Worm (Caenorhabditis elegans) whole organism, late embryonic: ENCODE measurements around the gene drn-1.

Experiments
- C08G9.2 ChIP-seq: sonication (generic microtip); optimal IDR thresholded peaks from 2 replicates; lab custom pipeline; 2016; ENCODE audit warnings: mild to moderate bottlenecking, missing genetic modification characterization, moderate library complexity, missing compliant biosample characterization
- C38D4.7 ChIP-seq: fragments of 200-800 bp; sonication (Bioruptor generic); optimal IDR thresholded peaks from 2 replicates; lab custom pipeline; 2018; ENCODE audit warnings: mild to moderate bottlenecking, missing genetic modification characterization, moderate library complexity, missing compliant biosample characterization
- K09A11.1 ChIP-seq: sonication (generic microtip); optimal IDR thresholded peaks from 2 replicates; lab custom pipeline; 2017; ENCODE audit warnings: antibody characterized with exemption, mild to moderate bottlenecking, missing genetic modification characterization, missing compliant biosample characterization; ENCODE audit not compliant: insufficient read depth
- T23F11.4 ChIP-seq: fragments of 200-800 bp; sonication (Bioruptor generic); optimal IDR thresholded peaks from 2 replicates; lab custom pipeline; 2018; ENCODE audit warnings: mild to moderate bottlenecking, missing genetic modification characterization, missing compliant biosample characterization
- Y22D7AL.16 ChIP-seq: sonication (generic microtip); optimal IDR thresholded peaks from 2 replicates; lab custom pipeline; 2016; ENCODE audit warnings: missing genetic modification characterization, missing compliant biosample characterization
- ahr-1 ChIP-seq: sonication (generic microtip); optimal IDR thresholded peaks from 2 replicates; lab custom pipeline; 2016; ENCODE audit warnings: missing genetic modification characterization, missing compliant biosample characterization
- ama-1 ChIP-seq: fragments of 150-350 bp; optimal IDR thresholded peaks from 2 replicates; lab custom pipeline; 2014
- ceh-14 ChIP-seq: sonication (generic microtip); optimal IDR thresholded peaks from 2 replicates; lab custom pipeline; 2016; ENCODE audit warnings: missing genotype, missing genetic modification characterization, missing compliant biosample characterization
- ceh-24 ChIP-seq: sonication (generic microtip); optimal IDR thresholded peaks from 2 replicates; lab custom pipeline; 2016; ENCODE audit warnings: mild to moderate bottlenecking, missing genetic modification characterization, missing compliant biosample characterization
- ceh-34 ChIP-seq: sonication (generic microtip); optimal IDR thresholded peaks from 2 replicates; lab custom pipeline; 2016; ENCODE audit warnings: mild to moderate bottlenecking, missing genetic modification characterization, missing compliant biosample characterization
- ceh-48 ChIP-seq: sonication (generic microtip); optimal IDR thresholded peaks from 2 replicates; lab custom pipeline; 2016; ENCODE audit warnings: missing genetic modification characterization, inconsistent platforms, missing compliant biosample characterization
- ceh-6 ChIP-seq: fragments of 200-800 bp; sonication (Bioruptor generic); optimal IDR thresholded peaks from 2 replicates; lab custom pipeline; 2018; ENCODE audit warnings: mild to moderate bottlenecking, missing genetic modification characterization, missing compliant biosample characterization
- ceh-9 ChIP-seq: sonication (generic microtip); optimal IDR thresholded peaks from 2 replicates; lab custom pipeline; 2016; ENCODE audit warnings: mild to moderate bottlenecking, missing genetic modification characterization, inconsistent platforms, missing compliant biosample characterization
- elt-2 ChIP-seq: sonication (generic microtip); optimal IDR thresholded peaks from 2 replicates; lab custom pipeline; 2016; ENCODE audit warnings: missing genetic modification reagents, missing genetic modification characterization, missing compliant biosample characterization
- eyg-1 ChIP-seq: sonication (generic microtip); optimal IDR thresholded peaks from 2 replicates; lab custom pipeline; 2016; ENCODE audit warnings: missing genotype, missing genetic modification characterization, missing compliant biosample characterization
- fax-1 ChIP-seq: sonication (generic microtip); optimal IDR thresholded peaks from 2 replicates; lab custom pipeline; 2016; ENCODE audit warnings: missing genotype, missing genetic modification characterization, missing compliant biosample characterization
- fkh-10 ChIP-seq: fragments of 150-350 bp; optimal IDR thresholded peaks from 2 replicates; lab custom pipeline; 2014; ENCODE audit warnings: missing biosample characterization, missing genetic modification reagents, missing genetic modification characterization
- fkh-6 ChIP-seq: sonication (generic microtip); optimal IDR thresholded peaks from 2 replicates; lab custom pipeline; 2016; ENCODE audit warnings: missing genetic modification characterization, missing compliant biosample characterization
- gmeb-2 ChIP-seq: sonication (generic microtip); optimal IDR thresholded peaks from 2 replicates; lab custom pipeline; 2016; ENCODE audit warnings: missing genetic modification characterization, inconsistent platforms, missing compliant biosample characterization
- hlh-13 ChIP-seq: fragments of 200-800 bp; sonication (Bioruptor generic); optimal IDR thresholded peaks from 2 replicates; lab custom pipeline; 2018; ENCODE audit warnings: mild to moderate bottlenecking, missing genetic modification characterization, missing compliant biosample characterization
- hlh-15 ChIP-seq: sonication (generic microtip); optimal IDR thresholded peaks from 2 replicates; lab custom pipeline; 2016; ENCODE audit warnings: missing genetic modification characterization, missing compliant biosample characterization
- hlh-30 ChIP-seq: sonication (generic microtip); optimal IDR thresholded peaks from 2 replicates; lab custom pipeline; 2017; ENCODE audit warnings: antibody characterized with exemption, missing genetic modification characterization, missing compliant biosample characterization; ENCODE audit not compliant: insufficient read depth
- hlh-8 ChIP-seq: sonication (generic microtip); optimal IDR thresholded peaks from 2 replicates; lab custom pipeline; 2016; ENCODE audit warnings: missing genotype, missing genetic modification characterization, missing compliant biosample characterization
- madf-2 ChIP-seq: sonication (generic microtip); optimal IDR thresholded peaks from 2 replicates; lab custom pipeline; 2017; ENCODE audit warnings: missing genetic modification characterization, missing compliant biosample characterization
- mec-3 ChIP-seq: sonication (generic microtip); optimal IDR thresholded peaks from 2 replicates; lab custom pipeline; 2016; ENCODE audit warnings: borderline replicate concordance, missing genetic modification characterization, missing compliant biosample characterization
- nfya-1 ChIP-seq: sonication (generic microtip); optimal IDR thresholded peaks from 2 replicates; lab custom pipeline; 2017; ENCODE audit warnings: missing genetic modification characterization, mild to moderate bottlenecking, missing compliant biosample characterization, antibody characterized with exemption, moderate library complexity
- nhr-11 ChIP-seq: fragments of 150-350 bp; optimal IDR thresholded peaks from 2 replicates; lab custom pipeline; 2014; ENCODE audit warnings: missing biosample characterization, missing genetic modification characterization
- nhr-232 ChIP-seq: sonication (generic microtip); optimal IDR thresholded peaks from 2 replicates; lab custom pipeline; 2016; ENCODE audit warnings: missing genetic modification characterization, missing compliant biosample characterization
- odd-2 ChIP-seq: sonication (generic microtip); optimal IDR thresholded peaks from 2 replicates; lab custom pipeline; 2017; ENCODE audit warnings: antibody characterized with exemption, mild to moderate bottlenecking, missing genetic modification characterization, missing compliant biosample characterization
- pag-3 ChIP-seq: sonication (generic microtip); optimal IDR thresholded peaks from 2 replicates; lab custom pipeline; 2016; ENCODE audit warnings: missing compliant biosample characterization, missing genetic modification characterization, borderline replicate concordance
- pha-2 ChIP-seq: sonication (generic microtip); optimal IDR thresholded peaks from 2 replicates; lab custom pipeline; 2017; ENCODE audit warnings: mild to moderate bottlenecking, missing genetic modification characterization, missing compliant biosample characterization
- pqm-1 ChIP-seq: sonication (generic microtip); optimal IDR thresholded peaks from 2 replicates; lab custom pipeline; 2016; ENCODE audit warnings: missing genetic modification characterization, missing compliant biosample characterization
- sdc-2 ChIP-seq: sonication (generic microtip); optimal IDR thresholded peaks from 2 replicates; lab custom pipeline; 2016; ENCODE audit warnings: missing genotype, missing genetic modification characterization, missing compliant biosample characterization
- sox-2 ChIP-seq: fragments of 200-800 bp; sonication (Bioruptor generic); IDR thresholded peaks from 2 replicates; pipeline ENCODE4 v1.3.6; 2022; ENCODE audit warnings: missing genetic modification reagents, missing genetic modification characterization, missing compliant biosample characterization
- sox-4 ChIP-seq: sonication (generic microtip); optimal IDR thresholded peaks from 2 replicates; lab custom pipeline; 2017; ENCODE audit warnings: mild to moderate bottlenecking, missing genetic modification characterization, inconsistent platforms, missing compliant biosample characterization
- tbx-2 ChIP-seq: sonication (generic microtip); optimal IDR thresholded peaks from 2 replicates; lab custom pipeline; 2016; ENCODE audit warnings: missing genetic modification characterization, missing compliant biosample characterization
- ttx-3 ChIP-seq: sonication (generic microtip); optimal IDR thresholded peaks from 2 replicates; lab custom pipeline; 2016; ENCODE audit warnings: missing genetic modification reagents, missing genetic modification characterization, missing compliant biosample characterization
- unc-42 ChIP-seq: sonication (generic microtip); optimal IDR thresholded peaks from 2 replicates; lab custom pipeline; 2016; ENCODE audit warnings: missing genotype, missing genetic modification characterization, missing compliant biosample characterization
- unc-55 ChIP-seq: sonication (generic microtip); optimal IDR thresholded peaks from 2 replicates; lab custom pipeline; 2017; ENCODE audit warnings: missing biosample characterization, missing genetic modification reagents, missing genetic modification characterization
- zip-5 ChIP-seq: sonication (generic microtip); optimal IDR thresholded peaks from 2 replicates; lab custom pipeline; 2016; ENCODE audit warnings: missing genetic modification characterization, missing compliant biosample characterization
- ztf-16 ChIP-seq: sonication (generic microtip); optimal IDR thresholded peaks from 2 replicates; lab custom pipeline; 2017; ENCODE audit warnings: missing genetic modification characterization, missing compliant biosample characterization

The drn-1 gene

ce11 chrII:5255435-5255834 lies 16.2 kb downstream of the drn-1 start, which contains the start of gene frpr-4:
Gene frpr-4, minus strand, starts transcription at chrII:5255535.
- TF ChIP-seq gmeb-2 (tag; lab: Kevin White, UChicago): no peak
- TF ChIP-seq hlh-13 (GFP tag; lab: Kevin White, UChicago): no peak
- no peak for TF ChIP-seq ahr-1 (tag; lab: Kevin White, UChicago)
- no peak for TF ChIP-seq hlh-15 (tag; lab: Kevin White, UChicago)

DNA sequence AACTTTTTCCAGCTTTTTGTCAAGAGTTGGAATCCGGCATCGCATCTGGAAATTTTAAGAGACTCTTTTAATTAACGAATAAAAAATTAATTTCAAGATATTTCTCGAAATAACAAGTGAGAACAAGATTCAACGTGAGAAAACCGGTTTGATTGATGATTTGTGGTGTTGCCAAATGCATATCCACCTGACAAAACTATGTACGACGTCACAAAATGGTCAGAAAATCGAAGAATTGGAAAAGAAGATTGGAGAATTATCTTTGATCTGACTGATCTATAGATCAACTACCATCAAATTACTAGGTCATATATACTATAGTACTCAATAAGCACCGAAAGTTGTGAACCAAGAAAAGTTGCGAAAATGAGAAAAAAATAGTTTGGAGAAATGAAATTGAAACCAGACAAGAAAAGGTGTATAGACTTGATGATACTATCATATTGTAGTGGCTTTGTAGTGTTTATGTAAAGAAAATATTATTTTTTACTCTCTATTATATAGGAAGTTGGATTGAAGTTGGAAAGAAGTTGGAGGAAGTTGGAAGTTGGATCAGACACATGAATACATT lies 24.8 kb downstream of the drn-1 start, which contains the start of gene ptr-6:
Gene ptr-6, minus strand, starts transcription at position 47 of the 571 bp plus-strand sequence.
- no peak for TF ChIP-seq mec-3
- TF ChIP-seq hlh-30 (tag; lab: Kevin White, UChicago): no peak
- no peak for TF ChIP-seq tbx-2 (tag; lab: Kevin White, UChicago)
- no peak for TF ChIP-seq sdc-2 (tag; lab: Kevin White, UChicago)
- TF ChIP-seq elt-2: no peak
- TF ChIP-seq eyg-1 (tag; lab: Kevin White, UChicago): no peak
- TF ChIP-seq zip-5 (tag; lab: Kevin White, UChicago): no peak
- no peak for TF ChIP-seq hlh-15 (tag; lab: Kevin White, UChicago)
- no peak for TF ChIP-seq ceh-9 (tag; lab: Kevin White, UChicago)
- TF ChIP-seq sox-4 (tag; lab: Kevin White, UChicago): no peak
- TF ChIP-seq odd-2 (tag; lab: Kevin White, UChicago): no peak

DNA sequence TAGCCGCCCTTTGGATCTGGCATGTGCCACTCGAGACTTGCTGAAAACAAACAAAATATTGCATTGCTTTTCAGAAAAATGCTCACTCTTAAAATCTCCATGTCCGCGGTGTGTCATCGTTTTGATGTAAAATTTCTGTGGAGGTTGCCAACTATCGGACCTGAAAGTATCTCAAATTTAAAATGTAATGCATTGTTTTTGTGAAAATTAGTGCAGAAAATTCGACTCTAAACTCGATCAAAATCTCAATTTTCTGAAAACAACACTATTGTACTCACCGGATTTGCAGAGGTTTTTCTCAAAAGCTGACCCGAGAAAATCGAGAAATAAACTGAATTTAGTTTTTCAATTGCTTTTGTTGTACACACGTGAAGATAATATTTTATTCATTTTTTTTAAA lies 30.1 kb downstream of the drn-1 start, which contains the start of gene T16D1.1:
Gene T16D1.1, minus strand, starts transcription at position 101 of the 400 bp plus-strand sequence.
- TF ChIP-seq fkh-10: no peak
- TF ChIP-seq fax-1 (tag; lab: Kevin White, UChicago): no peak
- no peak for TF ChIP-seq unc-42 (tag; lab: Kevin White, UChicago)
- no peak for TF ChIP-seq ceh-14 (tag; lab: Kevin White, UChicago)
- no peak for TF ChIP-seq zip-5 (tag; lab: Kevin White, UChicago)
- no peak for TF ChIP-seq pqm-1 (tag; lab: Kevin White, UChicago)
- TF ChIP-seq hlh-13 (GFP tag; lab: Kevin White, UChicago): no peak
- no peak for TF ChIP-seq elt-2
- no peak for TF ChIP-seq nhr-11 (tag; lab: Kevin White, UChicago)
- no peak for TF ChIP-seq fkh-6 (tag; lab: Kevin White, UChicago)
- TF ChIP-seq sdc-2 (tag; lab: Kevin White, UChicago): no peak
- TF ChIP-seq madf-2: no peak
- TF ChIP-seq, all 69 proteins: peak for 0

ce11 chrII:5238366-5238765 lies 33.3 kb downstream of the drn-1 start, which contains the start of gene pho-4:
Gene pho-4, minus strand, starts transcription at chrII:5238466.
- TF ChIP-seq sox-4 (tag; lab: Kevin White, UChicago) (no peak), K09A11.1 (tag; lab: Kevin White, UChicago) (no peak), nfya-1 (tag; lab: Kevin White, UChicago) (no peak), unc-55 (GFP tag; lab: Kevin White, UChicago) (no peak), ttx-3 (tag; lab: Kevin White, UChicago) (no peak), pha-2 (no peak), nhr-11 (tag; lab: Kevin White, UChicago) (no peak), Y22D7AL.16 (no peak), ceh-6 (GFP tag; lab: Kevin White, UChicago) (no peak), ceh-9 (tag; lab: Kevin White, UChicago) (no peak), C38D4.7 (GFP tag; lab: Kevin White, UChicago) (no peak), ceh-34 (tag; lab: Kevin White, UChicago) (no peak), sox-2 (GFP tag; lab: Robert Waterston, UW) (no peak)
- TF ChIP-seq, all 69 proteins: peak for 0

DNA sequence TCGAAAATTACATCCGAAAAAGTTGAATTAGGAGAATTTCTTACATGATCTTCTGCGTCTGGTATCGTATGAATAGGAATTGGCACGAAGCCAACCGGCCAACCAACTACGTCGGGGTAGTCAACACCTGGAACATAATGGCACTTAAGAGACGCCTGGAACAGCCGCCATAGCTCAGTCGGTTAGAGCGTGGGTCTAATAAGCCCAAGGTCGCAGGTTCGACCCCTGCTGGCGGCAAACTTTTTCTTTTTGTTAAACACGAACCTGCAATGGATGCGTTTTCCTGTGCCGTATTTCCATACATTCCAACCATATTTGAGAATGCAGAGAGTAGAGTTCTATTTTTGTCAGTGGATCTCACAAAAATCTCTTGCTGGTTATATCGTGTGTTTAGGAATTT lies 33.9 kb downstream of the drn-1 start:
- TF ChIP-seq fkh-6 (tag; lab: Kevin White, UChicago): no peak
- TF ChIP-seq unc-42 (tag; lab: Kevin White, UChicago): no peak
- TF ChIP-seq madf-2: no peak
- TF ChIP-seq hlh-8 (tag; lab: Kevin White, UChicago): no peak
- no peak for TF ChIP-seq pag-3 (tag; lab: Kevin White, UChicago)
- TF ChIP-seq ttx-3 (tag; lab: Kevin White, UChicago): no peak
- TF ChIP-seq mec-3: no peak
- TF ChIP-seq sdc-2 (tag; lab: Kevin White, UChicago): no peak
- TF ChIP-seq C08G9.2 (tag; lab: Kevin White, UChicago): no peak
- no peak for TF ChIP-seq ama-1 (lab: Kevin White, UChicago)
- TF ChIP-seq ceh-24 (tag; lab: Kevin White, UChicago): no peak
- no peak for TF ChIP-seq ceh-14 (tag; lab: Kevin White, UChicago)
- no peak for TF ChIP-seq T23F11.4 (GFP tag; lab: Kevin White, UChicago)
- no peak for TF ChIP-seq unc-55 (GFP tag; lab: Kevin White, UChicago)
- TF ChIP-seq ceh-48 (tag; lab: Kevin White, UChicago): no peak
- no peak for TF ChIP-seq ztf-16 (tag; lab: Kevin White, UChicago)
- TF ChIP-seq nhr-232: no peak
